Worm (Caenorhabditis elegans): ENCODE data around the gene C32A9.1.

ce11 chrX:10212469-10212868, 47.5 kb downstream of the C32A9.1 start, which contains the start of gene F44A6.3:
- TF ChIP-seq nhr-232 (tag; optimal IDR thresholded peaks at IDR 0.05) (no peak), nhr-11 (tag; optimal IDR thresholded peaks at IDR 0.05) (no peak), ceh-45 (GFP tag; IDR thresholded peaks at IDR 0.05) (no peak)
